Fruit fly (Drosophila melanogaster) whole organism, embryonic: Measurements from ENCODE around the gene Reepl1.

Experiments used
- Bgb ChIP-seq: fragments of 200-800 bp; sonication (Bioruptor generic); IDR thresholded peaks from 2 replicates; pipeline ENCODE4 v1.3.6; 2022; ENCODE audit warnings: missing biosample characterization, missing genetic modification characterization; ENCODE audit not compliant: partially characterized antibody
- Blimp-1 ChIP-seq: fragments of 200-800 bp; sonication (Bioruptor generic); optimal IDR thresholded peaks from 3 replicates; lab custom pipeline; 2018; ENCODE audit warnings: missing biosample characterization, missing genetic modification characterization, mild to moderate bottlenecking, moderate library complexity, missing genetic modification reagents
- CG10267 ChIP-seq: fragments of 200-800 bp; sonication (Bioruptor generic); optimal IDR thresholded peaks from 2 replicates; lab custom pipeline; 2018; ENCODE audit warnings: missing biosample characterization, mild to moderate bottlenecking, missing genetic modification characterization, moderate library complexity
- CG10321 ChIP-seq: fragments of 200-800 bp; sonication (Bioruptor generic); IDR thresholded peaks from 2 replicates; pipeline ENCODE4 v1.3.6; 2022; ENCODE audit warnings: missing biosample characterization, missing genetic modification characterization
- CG10431 ChIP-seq: fragments of 200-800 bp; sonication (Bioruptor generic); optimal IDR thresholded peaks from 3 replicates; lab custom pipeline; 2018; ENCODE audit warnings: missing biosample characterization, mild to moderate bottlenecking, missing genetic modification characterization
- CG10959 ChIP-seq: fragments of 200-800 bp; sonication (Bioruptor generic); IDR thresholded peaks from 2 replicates; pipeline ENCODE4 v1.3.6; 2022; ENCODE audit warnings: missing biosample characterization, missing genetic modification characterization
- CG11398 ChIP-seq: fragments of 200-800 bp; sonication (Bioruptor generic); optimal IDR thresholded peaks from 2 replicates; lab custom pipeline; 2016; ENCODE audit warnings: missing biosample characterization, missing genetic modification characterization
- CG11696 ChIP-seq: fragments of 200-800 bp; sonication (Bioruptor generic); IDR thresholded peaks from 2 replicates; pipeline ENCODE4 v1.3.6; 2022; ENCODE audit warnings: missing biosample characterization, missing genetic modification characterization
- CG12155 ChIP-seq: fragments of 200-800 bp; sonication (Bioruptor generic); optimal IDR thresholded peaks from 3 replicates; lab custom pipeline; 2016; ENCODE audit warnings: missing biosample characterization, missing genetic modification characterization
- CG13287 ChIP-seq: fragments of 200-800 bp; sonication (Bioruptor generic); IDR thresholded peaks from 2 replicates; pipeline ENCODE4 v1.3.6; 2022; ENCODE audit warnings: missing biosample characterization, missing genetic modification characterization; ENCODE audit not compliant: partially characterized antibody
- CG14710 ChIP-seq: fragments of 200-800 bp; sonication (Bioruptor generic); optimal IDR thresholded peaks from 3 replicates; lab custom pipeline; 2019; ENCODE audit warnings: missing biosample characterization, mild to moderate bottlenecking, missing genetic modification characterization, moderate library complexity
- CG1602 ChIP-seq: fragments of 200-800 bp; sonication (Bioruptor generic); optimal IDR thresholded peaks from 3 replicates; lab custom pipeline; 2016; ENCODE audit warnings: missing biosample characterization, missing genetic modification characterization
- CG18262 ChIP-seq: fragments of 200-800 bp; optimal IDR thresholded peaks from 3 replicates; lab custom pipeline; 2019; ENCODE audit warnings: missing biosample characterization, mild to moderate bottlenecking, missing genetic modification characterization, moderate library complexity
- CG2120 ChIP-seq: fragments of 200-800 bp; sonication (Bioruptor generic); optimal IDR thresholded peaks from 3 replicates; lab custom pipeline; 2016; ENCODE audit warnings: missing biosample characterization, missing genetic modification characterization
- CG2129 ChIP-seq: fragments of 200-800 bp; sonication (Bioruptor generic); IDR thresholded peaks from 2 replicates; pipeline ENCODE4 v1.3.6; 2022; ENCODE audit warnings: missing biosample characterization, missing genetic modification characterization; ENCODE audit not compliant: partially characterized antibody
- CG34422 ChIP-seq: fragments of 200-800 bp; sonication (Bioruptor generic); IDR thresholded peaks from 3 replicates; pipeline ENCODE4 v1.3.6; 2022; ENCODE audit warnings: missing biosample characterization, missing genetic modification characterization
- CG6689 ChIP-seq: fragments of 200-800 bp; sonication (Bioruptor generic); IDR thresholded peaks from 2 replicates; pipeline ENCODE4 v1.3.6; 2022; ENCODE audit warnings: missing biosample characterization, missing genetic modification characterization
- CG6813 ChIP-seq: fragments of 200-800 bp; sonication (Bioruptor generic); optimal IDR thresholded peaks from 2 replicates; lab custom pipeline; 2017; ENCODE audit warnings: missing biosample characterization, missing genetic modification characterization, mild to moderate bottlenecking, moderate library complexity, missing genetic modification reagents
- CG7963 ChIP-seq: fragments of 200-800 bp; sonication (Bioruptor generic); IDR thresholded peaks from 3 replicates; pipeline ENCODE4 v1.3.6; 2022; ENCODE audit warnings: missing biosample characterization, missing genetic modification characterization; ENCODE audit not compliant: partially characterized antibody
- CG8765 ChIP-seq: fragments of 200-800 bp; sonication (Bioruptor generic); IDR thresholded peaks from 2 replicates; pipeline ENCODE4 v1.3.6; 2022; ENCODE audit warnings: missing biosample characterization, missing genetic modification characterization
- CG8944 ChIP-seq: fragments of 200-800 bp; sonication (Bioruptor generic); optimal IDR thresholded peaks from 3 replicates; lab custom pipeline; 2016; ENCODE audit warnings: missing biosample characterization, missing genetic modification characterization
- CG9932 ChIP-seq: fragments of 200-800 bp; sonication (Bioruptor generic); IDR thresholded peaks from 2 replicates; pipeline ENCODE4 v1.3.6; 2022; ENCODE audit warnings: missing biosample characterization, missing genetic modification characterization
- CHES-1-like ChIP-seq: fragments of 200-800 bp; sonication (Bioruptor generic); optimal IDR thresholded peaks from 2 replicates; lab custom pipeline; 2016; ENCODE audit warnings: missing biosample characterization, missing genetic modification characterization
- Dref ChIP-seq: fragments of 200-800 bp; sonication (Bioruptor generic); IDR thresholded peaks from 2 replicates; pipeline ENCODE4 v1.3.6; 2022; ENCODE audit warnings: missing biosample characterization, missing genetic modification characterization
- HHEX ChIP-seq: fragments of 200-800 bp; sonication (Bioruptor generic); optimal IDR thresholded peaks from 3 replicates; lab custom pipeline; 2017; ENCODE audit warnings: missing biosample characterization, mild to moderate bottlenecking, missing genetic modification characterization, missing genetic modification reagents
- HLH54F ChIP-seq: fragments of 200-800 bp; sonication (Bioruptor generic); optimal IDR thresholded peaks from 3 replicates; lab custom pipeline; 2016; ENCODE audit warnings: missing biosample characterization, missing genetic modification characterization
- Med ChIP-seq: fragments of 200-800 bp; sonication (Bioruptor generic); peaks from one replicate; lab custom pipeline; 2016; ENCODE audit warnings: missing biosample characterization, missing genetic modification characterization, mild to moderate bottlenecking, inconsistent platforms, moderate library complexity
- Myb ChIP-seq: fragments of 200-800 bp; sonication (Bioruptor generic); optimal IDR thresholded peaks from 2 replicates; lab custom pipeline; 2016; ENCODE audit warnings: missing biosample characterization, missing genetic modification characterization
- Rfx ChIP-seq: fragments of 200-800 bp; sonication (Bioruptor generic); IDR thresholded peaks from 2 replicates; pipeline ENCODE4 v1.3.6; 2022; ENCODE audit warnings: missing biosample characterization, missing genetic modification characterization
- Rx ChIP-seq: fragments of 200-800 bp; sonication (Bioruptor generic); IDR thresholded peaks from 2 replicates; pipeline ENCODE4 v1.3.6; 2022; ENCODE audit warnings: missing biosample characterization, missing genetic modification characterization
- Xrp1 ChIP-seq: fragments of 200-800 bp; sonication (Bioruptor generic); IDR thresholded peaks from 2 replicates; pipeline ENCODE4 v1.3.6; 2022; ENCODE audit warnings: missing biosample characterization, missing genetic modification characterization
- bbx ChIP-seq: fragments of 200-800 bp; sonication (Bioruptor generic); IDR thresholded peaks from 2 replicates; pipeline ENCODE4 v1.3.6; 2022; ENCODE audit warnings: missing biosample characterization, missing genetic modification characterization; ENCODE audit not compliant: partially characterized antibody
- cg ChIP-seq: fragments of 200-800 bp; sonication (Bioruptor generic); optimal IDR thresholded peaks from 3 replicates; lab custom pipeline; 2019; ENCODE audit warnings: missing biosample characterization, mild to moderate bottlenecking, missing genetic modification characterization, moderate library complexity
- chinmo ChIP-seq: fragments of 200-800 bp; sonication (Bioruptor generic); IDR thresholded peaks from 4 replicates; pipeline ENCODE4 v1.3.6; 2022; ENCODE audit warnings: missing biosample characterization, missing genetic modification characterization; ENCODE audit not compliant: partially characterized antibody
- ci ChIP-seq: fragments of 200-800 bp; sonication (Bioruptor generic); IDR thresholded peaks from 3 replicates; pipeline ENCODE4 v1.3.6; 2022; ENCODE audit warnings: missing biosample characterization, missing genetic modification characterization
- da ChIP-seq: fragments of 200-800 bp; sonication (Bioruptor generic); optimal IDR thresholded peaks from 2 replicates; lab custom pipeline; 2016; ENCODE audit warnings: missing biosample characterization, missing genetic modification characterization
- gcm ChIP-seq: fragments of 200-800 bp; sonication (Bioruptor generic); optimal IDR thresholded peaks from 2 replicates; lab custom pipeline; 2019; ENCODE audit warnings: missing biosample characterization, mild to moderate bottlenecking, missing genetic modification characterization, moderate library complexity
- lilli ChIP-seq: fragments of 200-800 bp; sonication (Bioruptor generic); optimal IDR thresholded peaks from 3 replicates; lab custom pipeline; 2016; ENCODE audit warnings: missing biosample characterization, missing genetic modification characterization
- lmd ChIP-seq: fragments of 200-800 bp; sonication (Bioruptor generic); IDR thresholded peaks from 2 replicates; pipeline ENCODE4 v1.3.6; 2022; ENCODE audit warnings: missing biosample characterization, missing genetic modification characterization
- lola ChIP-seq, 3 experiments: fragments of >200 bp in 2 of 3; fragments of 200-800 bp in 1 of 3; sonication (Bioruptor generic) in 1 of 3; optimal IDR thresholded peaks; 2 replicates each; lab custom pipeline; 2017 to 2019; ENCODE audit warnings: missing biosample characterization in 3 of 3, missing genetic modification characterization in 3 of 3, mild to moderate bottlenecking in 1 of 3, moderate library complexity in 1 of 3
- pfk ChIP-seq: fragments of 200-800 bp; sonication (Bioruptor generic); optimal IDR thresholded peaks from 2 replicates; lab custom pipeline; 2018; ENCODE audit warnings: missing biosample characterization, mild to moderate bottlenecking, missing genetic modification characterization, moderate library complexity
- pros ChIP-seq: fragments of 200-800 bp; sonication (Bioruptor generic); optimal IDR thresholded peaks from 3 replicates; lab custom pipeline; 2019; ENCODE audit warnings: missing biosample characterization, mild to moderate bottlenecking, missing genetic modification characterization, moderate library complexity
- ro ChIP-seq: fragments of 200-800 bp; sonication (Bioruptor generic); IDR thresholded peaks from 2 replicates; pipeline ENCODE4 v1.3.6; 2022; ENCODE audit warnings: missing biosample characterization, missing genetic modification characterization
- row ChIP-seq: fragments of 200-800 bp; sonication (Bioruptor generic); IDR thresholded peaks from 3 replicates; pipeline ENCODE4 v1.3.6; 2022; ENCODE audit warnings: missing biosample characterization, missing genetic modification characterization
- sens ChIP-seq: fragments of 200-800 bp; sonication (Bioruptor generic); peaks from one replicate; lab custom pipeline; 2016; ENCODE audit warnings: missing biosample characterization, missing genetic modification characterization
- zfh2 ChIP-seq: fragments of 200-800 bp; sonication (Bioruptor generic); optimal IDR thresholded peaks from 2 replicates; lab custom pipeline; 2016; ENCODE audit warnings: missing biosample characterization, missing genetic modification characterization

Reepl1 gene

DNA sequence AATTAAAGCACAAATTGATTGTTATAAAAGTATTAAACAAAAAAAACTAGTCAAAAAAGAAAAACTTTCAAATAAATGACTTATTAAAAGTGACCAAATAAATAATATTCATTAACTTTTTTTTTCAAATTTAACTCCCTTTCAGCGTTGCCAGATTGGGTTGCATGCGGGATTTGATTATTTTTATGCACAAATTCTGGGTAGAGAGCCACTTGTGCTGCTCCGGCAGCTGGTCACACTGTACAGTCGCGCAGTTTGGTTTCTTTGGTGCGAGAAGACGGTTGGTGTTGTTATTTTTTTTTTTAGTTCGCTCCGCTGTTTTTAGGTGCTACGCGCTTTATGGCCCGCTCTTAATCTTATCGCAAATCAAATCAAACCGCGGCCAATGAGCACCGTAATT, 27.1 kb downstream of the Reepl1 start, which contains the start of gene rho-4 (continued):
- peak; percentile 47; the same call in 1 of the 2 replicates for TF ChIP-seq CG13287
- TF ChIP-seq Dref, result peak; percentile 45
- peak; percentile 39; the same call in 1 of the 3 replicates for TF ChIP-seq ci
- peak; percentile 26; the same call in 1 of the 2 replicates for TF ChIP-seq Rfx (GFP tag; lab: Robert Waterston, UW)
- peak; percentile 16 for TF ChIP-seq Myb

DNA sequence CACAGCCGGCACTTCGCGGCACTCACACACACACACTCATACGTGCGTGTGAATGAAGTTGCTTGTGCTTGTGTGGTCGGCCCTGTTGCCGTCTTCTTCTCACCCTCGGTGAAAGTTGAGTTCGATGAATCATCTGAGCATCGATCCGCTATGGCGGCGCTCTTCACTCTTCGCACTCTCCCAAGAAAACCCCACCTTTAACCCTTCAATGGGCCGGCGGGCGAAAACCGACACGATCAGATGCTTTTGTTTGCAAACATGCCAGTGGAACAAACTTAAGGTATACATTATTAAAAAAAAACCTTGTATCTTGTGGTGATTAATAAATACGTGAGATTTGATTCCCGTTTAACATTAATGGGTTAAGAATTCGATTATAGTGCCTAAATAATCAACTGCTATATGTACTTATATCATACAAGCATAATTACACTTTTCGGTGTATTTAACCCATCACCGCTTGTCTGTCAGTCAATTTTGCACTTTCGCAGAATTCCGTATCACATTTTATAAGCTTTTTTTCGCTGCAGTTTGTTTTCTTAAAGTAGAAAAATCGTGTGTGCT, 28.4 kb downstream of the Reepl1 start:
- TF ChIP-seq CG8765 (no peak), lmd (GFP tag; lab: Robert Waterston, UW) (0 out of 2 replicates have a peak, but pooled peaks have one; percentile 12), pros (GFP tag; lab: Kevin White, UChicago) (peak; percentile 74), bbx (GFP tag; lab: Robert Waterston, UW) (0 out of 2 replicates have a peak, but pooled peaks have one; percentile 38), CG8944 (GFP tag; lab: Kevin White, UChicago) (no peak), CG11398 (GFP tag; lab: Kevin White, UChicago) (no peak), CG14710 (no peak), CHES-1-like (GFP tag; lab: Kevin White, UChicago) (peak; percentile 15), gcm (GFP tag; lab: Kevin White, UChicago) (peak; percentile 6), CG10321 (GFP tag; lab: Robert Waterston, UW) (peak; percentile 90), sens (GFP tag; lab: Kevin White, UChicago) (peak; percentile 72), HHEX (GFP tag; lab: Kevin White, UChicago) (peak; percentile 13), pfk (GFP tag; lab: Kevin White, UChicago) (no peak), ci (peak; percentile 62; the same call in 1 of the 3 replicates), ro (GFP tag; lab: Robert Waterston, UW) (no peak), CG9932 (peak; percentile 28; the same call in 1 of the 2 replicates), CG2129 (GFP tag; lab: Robert Waterston, UW) (no peak), da (no peak), Rfx (GFP tag; lab: Robert Waterston, UW) (peak; percentile 31; the same call in 1 of the 2 replicates), CG7963 (GFP tag; lab: Robert Waterston, UW) (no peak), CG18262 (peak; percentile 13), lola (GFP tag; optimal IDR thresholded peaks at IDR 0.05; lab: Kevin White, UChicago) (peak in 1 of 3 experiments; percentile 7), HLH54F (GFP tag; lab: Kevin White, UChicago) (peak; percentile 29), chinmo (GFP tag; lab: Robert Waterston, UW) (0 out of 4 replicates have a peak, but pooled peaks have one; percentile 36), CG10267 (tag; lab: Kevin White, UChicago) (no peak), CG12155 (peak; percentile 1), CG2120 (GFP tag; lab: Kevin White, UChicago) (peak; percentile 46), CG10959 (GFP tag; lab: Robert Waterston, UW) (peak; percentile 64), CG34422 (GFP tag; lab: Robert Waterston, UW) (peak; percentile 31; the same call in 1 of the 3 replicates), CG6689 (0 out of 2 replicates have a peak, but pooled peaks have one; percentile 17), Blimp-1 (GFP tag; lab: Kevin White, UChicago) (no peak), Bgb (GFP tag; lab: Robert Waterston, UW) (peak; percentile 32; the same call in 1 of the 2 replicates), cg (GFP tag; lab: Kevin White, UChicago) (peak; percentile 81), row (GFP tag; lab: Robert Waterston, UW) (peak; percentile 64), CG1602 (GFP tag; lab: Kevin White, UChicago) (no peak), zfh2 (GFP tag; lab: Kevin White, UChicago) (peak; percentile 15), Rx (GFP tag; lab: Robert Waterston, UW) (no peak), CG6813 (GFP tag; lab: Kevin White, UChicago) (no peak), lilli (GFP tag; lab: Kevin White, UChicago) (peak; percentile 7), Med (GFP tag; lab: Kevin White, UChicago) (peak; percentile 57), CG11696 (no peak), Xrp1 (GFP tag; lab: Robert Waterston, UW) (peak; percentile 25; the same call in 1 of the 2 replicates), CG10431 (no peak)
